Fruit fly (Drosophila melanogaster): ENCODE measurements around the gene gd.

Gene gd

DNA sequence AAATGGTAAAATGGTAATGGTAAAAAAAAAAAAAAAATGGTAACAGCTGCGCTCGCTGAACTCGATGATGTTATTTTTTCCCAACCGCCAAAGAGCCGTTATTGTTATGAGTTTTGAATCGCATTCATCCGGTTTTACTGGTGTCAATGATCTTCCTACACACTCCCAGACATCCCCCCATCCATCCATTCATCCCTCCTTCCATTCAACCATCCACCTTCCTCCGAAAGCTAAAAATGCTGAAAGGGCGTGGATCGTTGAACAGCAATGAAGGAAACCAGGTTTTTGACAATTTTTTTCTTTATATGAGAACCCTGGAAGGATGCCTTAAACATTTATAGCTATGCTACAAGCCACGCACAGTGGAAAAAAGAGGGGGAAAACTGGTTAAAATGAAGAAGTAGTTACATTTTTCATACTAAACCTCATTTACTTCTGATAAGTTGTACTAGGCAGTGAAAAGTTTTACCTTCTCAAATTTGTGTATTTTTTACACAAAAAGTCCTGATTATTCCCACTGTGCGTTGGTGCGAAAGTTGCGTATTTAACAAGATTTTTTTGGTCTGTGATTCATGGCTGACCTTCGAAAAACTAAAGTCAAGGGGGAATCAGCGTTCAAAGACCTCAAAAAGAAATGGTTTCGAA, 12.5 kb upstream of the gd start:
- TF ChIP-seq CG12768 (GFP tag; optimal IDR thresholded peaks at IDR 0.05) (no peak), CG11617 (GFP tag; optimal IDR thresholded peaks at IDR 0.05) (no peak), kay (GFP tag; ENCODE audit: borderline replicate concordance) (no peak), tj (GFP tag; optimal IDR thresholded peaks at IDR 0.05) (no peak), CG14711 (tag; optimal IDR thresholded peaks at IDR 0.05) (no peak), Crg-1 (GFP tag; optimal IDR thresholded peaks at IDR 0.05) (no peak), toe (GFP tag; optimal IDR thresholded peaks at IDR 0.05) (no peak), Mnt (GFP tag; optimal IDR thresholded peaks at IDR 0.05) (no peak)

DNA sequence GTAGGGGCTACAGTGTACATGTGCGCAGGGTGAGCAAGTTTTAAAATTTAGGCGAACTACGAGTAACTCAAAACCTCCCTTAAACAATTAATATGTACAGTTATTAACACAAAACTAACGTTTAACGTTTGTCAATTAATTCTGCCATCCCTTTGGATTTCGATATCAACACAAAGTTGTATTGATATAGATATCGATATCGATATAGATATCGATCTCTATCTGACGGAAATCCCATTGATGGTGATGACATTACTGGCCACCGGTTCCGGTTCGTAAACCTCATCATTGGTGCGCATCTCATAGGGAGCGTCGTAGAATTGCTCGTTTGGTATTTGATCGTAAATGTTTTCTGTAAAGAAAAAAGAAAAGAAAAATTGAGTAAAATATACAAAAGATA, 5.7 kb upstream of the gd start:
- no peak for TF ChIP-seq Mnt (GFP tag; optimal IDR thresholded peaks at IDR 0.05)
- no peak for TF ChIP-seq cic (GFP tag; optimal IDR thresholded peaks at IDR 0.05)

DNA sequence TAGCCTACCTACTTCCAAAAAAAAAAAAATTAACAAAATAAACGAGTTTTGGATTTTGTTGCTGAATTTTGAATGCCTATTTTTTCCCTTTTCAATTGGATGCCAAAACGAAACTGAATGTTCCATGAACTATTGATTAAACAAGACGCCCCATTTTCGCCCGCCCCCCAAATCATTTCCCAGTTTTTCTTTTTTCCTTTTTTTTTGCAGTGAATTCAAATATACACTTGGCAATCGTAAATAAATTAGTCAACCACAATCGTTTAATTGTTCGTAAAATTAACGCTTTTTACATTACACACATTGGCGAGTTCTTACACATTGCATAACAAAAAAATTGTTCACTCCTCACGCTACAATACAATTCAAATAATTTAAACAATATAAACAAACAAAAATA, 5.1 kb upstream of the gd start, which contains the start of gene CG18130:
TSS of gene CG18130 (minus strand) at position 101 of the 400 bp plus-strand sequence.
- TF ChIP-seq Mnt (GFP tag; optimal IDR thresholded peaks at IDR 0.05), result no peak

- TF ChIP-seq CG12768 (GFP tag; optimal IDR thresholded peaks at IDR 0.05) (no peak), CG33017 (tag; optimal IDR thresholded peaks at IDR 0.05) (no peak), CG14711 (tag; optimal IDR thresholded peaks at IDR 0.05) (no peak), cic (GFP tag; optimal IDR thresholded peaks at IDR 0.05) (no peak), pad (GFP tag; optimal IDR thresholded peaks at IDR 0.05) (no peak), Hr96 (GFP tag; optimal IDR thresholded peaks at IDR 0.05) (no peak), CG5204 (GFP tag; optimal IDR thresholded peaks at IDR 0.05) (no peak), Clk (GFP tag; optimal IDR thresholded peaks at IDR 0.05) (no peak), bab1 (GFP tag; optimal IDR thresholded peaks at IDR 0.05) (no peak), CG11617 (GFP tag; optimal IDR thresholded peaks at IDR 0.05) (no peak), kay (GFP tag; ENCODE audit: borderline replicate concordance) (no peak), Crg-1 (GFP tag; optimal IDR thresholded peaks at IDR 0.05) (no peak), toe (GFP tag; optimal IDR thresholded peaks at IDR 0.05) (no peak), CG7101 (tag; optimal IDR thresholded peaks at IDR 0.05) (no peak)
Observed at dm6 chrX:11988912-11989311, 1.3 kb upstream of the gd start, which contains the start of gene tsg. Gene tsg, minus strand, starts transcription at chrX:11988948.

dm6 chrX:11984987-11985386, 2.6 kb downstream of the gd start, which contains the start of gene cac:
Gene cac, minus strand, starts transcription at chrX:11985087.
- no peak for TF ChIP-seq CG14711 (tag; optimal IDR thresholded peaks at IDR 0.05)
- no peak for TF ChIP-seq ovo (GFP tag; optimal IDR thresholded peaks at IDR 0.05)
- no peak for TF ChIP-seq pad (GFP tag; optimal IDR thresholded peaks at IDR 0.05)
- TF ChIP-seq CG1620 (GFP tag; optimal IDR thresholded peaks at IDR 0.05), result no peak
- no peak for TF ChIP-seq cnc (optimal IDR thresholded peaks at IDR 0.05)
- TF ChIP-seq Mnt (GFP tag; optimal IDR thresholded peaks at IDR 0.05), result no peak

dm6 chrX:11983838-11984237, 3.7 kb downstream of the gd start:
- TF ChIP-seq Mnt (GFP tag; optimal IDR thresholded peaks at IDR 0.05) (no peak), ovo (GFP tag; optimal IDR thresholded peaks at IDR 0.05) (no peak), Hr96 (GFP tag; optimal IDR thresholded peaks at IDR 0.05) (no peak), Crg-1 (GFP tag; optimal IDR thresholded peaks at IDR 0.05) (no peak), pad (GFP tag; optimal IDR thresholded peaks at IDR 0.05) (no peak), CG14711 (tag; optimal IDR thresholded peaks at IDR 0.05) (no peak), tj (GFP tag; optimal IDR thresholded peaks at IDR 0.05) (no peak), cic (GFP tag; optimal IDR thresholded peaks at IDR 0.05) (no peak), CG1620 (GFP tag; optimal IDR thresholded peaks at IDR 0.05) (no peak), bab1 (GFP tag; optimal IDR thresholded peaks at IDR 0.05) (no peak), toe (GFP tag; optimal IDR thresholded peaks at IDR 0.05) (no peak), Clk (GFP tag; optimal IDR thresholded peaks at IDR 0.05) (no peak), CG12768 (GFP tag; optimal IDR thresholded peaks at IDR 0.05) (no peak), CG11617 (GFP tag; optimal IDR thresholded peaks at IDR 0.05) (no peak), cnc (optimal IDR thresholded peaks at IDR 0.05) (no peak), CG5204 (GFP tag; optimal IDR thresholded peaks at IDR 0.05) (no peak), CG7045 (GFP tag; optimal IDR thresholded peaks at IDR 0.05) (no peak), kay (GFP tag; ENCODE audit: borderline replicate concordance) (no peak), CG7101 (tag; optimal IDR thresholded peaks at IDR 0.05) (no peak), CG33017 (tag; optimal IDR thresholded peaks at IDR 0.05) (no peak)

All from whole organism, adult.